Worm (Caenorhabditis elegans): Measurements from ENCODE around the gene F54G2.1.

The F54G2.1 gene

ce11 chrX:2592670-2593280 lies 71.4 kb downstream of the F54G2.1 start (continued):
- TF ChIP-seq ztf-11 (tag; optimal IDR thresholded peaks at IDR 0.05) (no peak), sea-2 (GFP tag; optimal IDR thresholded peaks at IDR 0.05) (no peak)

- TF ChIP-seq unc-39 (tag; optimal IDR thresholded peaks at IDR 0.05) (no peak), snpc-4 (tag; optimal IDR thresholded peaks at IDR 0.05) (no peak), nhr-77 (tag; optimal IDR thresholded peaks at IDR 0.05) (no peak), nhr-43 (tag; optimal IDR thresholded peaks at IDR 0.05; ENCODE audit: poor library complexity, severe bottlenecking) (peak; percentile 68), mdl-1 (tag; optimal IDR thresholded peaks at IDR 0.05) (no peak), elt-1 (tag; optimal IDR thresholded peaks at IDR 0.05) (no peak), ama-1 (optimal IDR thresholded peaks at IDR 0.05) (no peak), zag-1 (tag; optimal IDR thresholded peaks at IDR 0.05) (no peak), mml-1 (tag; optimal IDR thresholded peaks at IDR 0.05) (no peak), ceh-16 (tag; optimal IDR thresholded peaks at IDR 0.05) (no peak), R02D3.7 (tag; optimal IDR thresholded peaks at IDR 0.05) (no peak), ceh-28 (tag; optimal IDR thresholded peaks at IDR 0.05) (peak; percentile 62), pqm-1 (tag; optimal IDR thresholded peaks at IDR 0.05) (no peak), hmg-11 (tag; optimal IDR thresholded peaks at IDR 0.05) (peak; percentile 67), tbx-2 (tag; optimal IDR thresholded peaks at IDR 0.05) (peak; percentile 7), skn-1 (tag; optimal IDR thresholded peaks at IDR 0.05) (no peak), elt-2 (tag; optimal IDR thresholded peaks at IDR 0.05) (peak; percentile 41), ceh-9 (tag; optimal IDR thresholded peaks at IDR 0.05) (no peak), elt-3 (tag; optimal IDR thresholded peaks at IDR 0.05) (no peak), aly-2 (tag; optimal IDR thresholded peaks at IDR 0.05) (no peak), nhr-237 (tag; optimal IDR thresholded peaks at IDR 0.05) (no peak), fkh-10 (GFP tag; optimal IDR thresholded peaks at IDR 0.05) (no peak), lsy-12 (tag; optimal IDR thresholded peaks at IDR 0.05) (peak; percentile 53), ztf-11 (tag; optimal IDR thresholded peaks at IDR 0.05) (no peak), ZK546.5 (tag; optimal IDR thresholded peaks at IDR 0.05) (no peak), nhr-76 (tag; optimal IDR thresholded peaks at IDR 0.05) (no peak), unc-62 (GFP tag; optimal IDR thresholded peaks at IDR 0.05) (no peak), nhr-25 (tag; optimal IDR thresholded peaks at IDR 0.05) (peak; percentile 90), nhr-23 (tag; optimal IDR thresholded peaks at IDR 0.05) (peak; percentile 87), ztf-4 (tag; optimal IDR thresholded peaks at IDR 0.05) (peak; percentile 42), nhr-11 (tag; optimal IDR thresholded peaks at IDR 0.05) (no peak), pha-4 (tag; optimal IDR thresholded peaks at IDR 0.05) (peak; percentile 50), sea-2 (GFP tag; optimal IDR thresholded peaks at IDR 0.05) (no peak), eor-1 (tag; optimal IDR thresholded peaks at IDR 0.05) (no peak), egl-5 (tag; optimal IDR thresholded peaks at IDR 0.05) (no peak), nhr-67 (tag; optimal IDR thresholded peaks at IDR 0.05) (no peak), nfya-1 (tag; optimal IDR thresholded peaks at IDR 0.05; ENCODE audit: insufficient read depth) (peak; percentile 38), lin-39 (tag; optimal IDR thresholded peaks at IDR 0.05) (peak; percentile 64), nhr-28 (tag; optimal IDR thresholded peaks at IDR 0.05) (no peak), nhr-12 (tag; optimal IDR thresholded peaks at IDR 0.05) (no peak), jun-1 (tag; optimal IDR thresholded peaks at IDR 0.05) (peak; percentile 40), daf-12 (tag; optimal IDR thresholded peaks at IDR 0.05) (no peak), ceh-82 (tag; optimal IDR thresholded peaks at IDR 0.05) (no peak), lin-15B (tag; optimal IDR thresholded peaks at IDR 0.05) (no peak), fkh-2 (tag; optimal IDR thresholded peaks at IDR 0.05) (no peak), fos-1 (tag; optimal IDR thresholded peaks at IDR 0.05) (peak; percentile 17), egl-27 (tag; optimal IDR thresholded peaks at IDR 0.05) (no peak)
Measured at ce11 chrX:2591586-2592000, 72.6 kb downstream of the F54G2.1 start.

Data from whole organism, L3 larva.